Worm (Caenorhabditis elegans) whole organism, early embryonic: ENCODE data around the gene K02D10.8.

Experiments used
- B0310.2 ChIP-seq: sonication (generic microtip); optimal IDR thresholded peaks from 2 replicates; lab custom pipeline; 2016; ENCODE audit warnings: mild to moderate bottlenecking, missing genetic modification characterization, missing compliant biosample characterization
- F13C5.2 ChIP-seq: sonication (generic microtip); optimal IDR thresholded peaks from 2 replicates; lab custom pipeline; 2017; ENCODE audit warnings: mild to moderate bottlenecking, missing genetic modification characterization, inconsistent platforms, missing compliant biosample characterization
- aly-1 ChIP-seq: sonication (generic microtip); optimal IDR thresholded peaks from 2 replicates; lab custom pipeline; 2016; ENCODE audit warnings: missing genetic modification characterization, missing compliant biosample characterization
- ama-1 ChIP-seq: fragments of 150-350 bp; optimal IDR thresholded peaks from 2 replicates; lab custom pipeline; 2014
- ceh-13 ChIP-seq: fragments of 200-800 bp; sonication (Bioruptor generic); optimal IDR thresholded peaks from 2 replicates; lab custom pipeline; 2018; ENCODE audit warnings: mild to moderate bottlenecking, missing genetic modification characterization, missing compliant biosample characterization
- flt-1 ChIP-seq: fragments of 200-800 bp; sonication (Bioruptor generic); IDR thresholded peaks from 2 replicates; pipeline ENCODE4 v1.3.6; 2022; ENCODE audit warnings: missing genetic modification characterization, missing compliant biosample characterization
- hmg-4 ChIP-seq: fragments of 200-800 bp; sonication (Bioruptor generic); optimal IDR thresholded peaks from 2 replicates; lab custom pipeline; 2018; ENCODE audit warnings: mild to moderate bottlenecking, missing genetic modification characterization, missing compliant biosample characterization
- hnd-1 ChIP-seq: sonication (generic microtip); optimal IDR thresholded peaks from 2 replicates; lab custom pipeline; 2016; ENCODE audit warnings: missing genetic modification characterization, missing compliant biosample characterization
- pes-1 ChIP-seq: fragments of 200-800 bp; sonication (Bioruptor generic); IDR thresholded peaks from 2 replicates; pipeline ENCODE4 v1.3.6; 2022; ENCODE audit warnings: missing genetic modification reagents, missing genetic modification characterization, missing compliant biosample characterization
- sea-1 ChIP-seq: fragments of 200-800 bp; sonication (Bioruptor generic); conservative IDR thresholded peaks from 2 replicates; pipeline ENCODE4 v1.3.6; 2022; ENCODE audit warnings: missing genetic modification characterization, missing compliant biosample characterization
- tbx-37 ChIP-seq: fragments of 200-800 bp; sonication (Bioruptor generic); conservative IDR thresholded peaks from 2 replicates; pipeline ENCODE4 v1.3.6; 2022; ENCODE audit warnings: missing genetic modification reagents, missing genetic modification characterization, missing compliant biosample characterization

ce11 chrIII:8824556-8824955, 38.4 kb downstream of the K02D10.8 start:
- TF ChIP-seq flt-1 (GFP tag; lab: Robert Waterston, UW) (no peak), ama-1 (no peak), F13C5.2 (tag; lab: Kevin White, UChicago) (no peak), aly-1 (tag; lab: Kevin White, UChicago) (no peak), sea-1 (GFP tag; lab: Robert Waterston, UW) (no peak), hnd-1 (tag; lab: Kevin White, UChicago) (no peak), ceh-13 (GFP tag; lab: Kevin White, UChicago) (no peak), pes-1 (no peak), hmg-4 (GFP tag; lab: Kevin White, UChicago) (no peak), B0310.2 (no peak), tbx-37 (GFP tag; lab: Robert Waterston, UW) (no peak)
